Worm (Caenorhabditis elegans): Measurements from ENCODE around the gene acd-4.

- TF ChIP-seq ztf-4 (tag; optimal IDR thresholded peaks at IDR 0.05) (no peak), sma-3 (GFP tag; optimal IDR thresholded peaks at IDR 0.05) (no peak), mab-5 (tag; optimal IDR thresholded peaks at IDR 0.05) (no peak), mdl-1 (tag; optimal IDR thresholded peaks at IDR 0.05) (no peak), elt-1 (tag; optimal IDR thresholded peaks at IDR 0.05) (no peak), lin-13 (GFP tag; optimal IDR thresholded peaks at IDR 0.05) (no peak), nhr-237 (tag; optimal IDR thresholded peaks at IDR 0.05) (no peak), nhr-6 (tag; optimal IDR thresholded peaks at IDR 0.05) (no peak), snpc-4 (tag; optimal IDR thresholded peaks at IDR 0.05) (no peak), nhr-129 (tag; optimal IDR thresholded peaks at IDR 0.05) (no peak)
Observed at ce11 chrV:8622314-8622713, 15.7 kb upstream of the acd-4 start, which contains the start of gene F41E6.1.
